Worm (Caenorhabditis elegans): ENCODE measurements around the gene K11D12.12.

ce11 chrV:5097035-5097434, 45.0 kb downstream of the K11D12.12 start, which contains the start of gene C04F5.2:
- no peak for TF ChIP-seq ztf-22 (GFP tag; optimal IDR thresholded peaks at IDR 0.05)
- no peak for TF ChIP-seq nhr-120 (GFP tag; IDR thresholded peaks at IDR 0.05)
- TF ChIP-seq lag-1 (GFP tag; IDR thresholded peaks at IDR 0.05): no peak
- TF ChIP-seq let-526 (GFP tag; IDR thresholded peaks at IDR 0.05): no peak
- TF ChIP-seq F49E8.2 (tag; optimal IDR thresholded peaks at IDR 0.05; ENCODE audit: insufficient read depth): no peak
- TF ChIP-seq repo-1 (tag; optimal IDR thresholded peaks at IDR 0.05): no peak
- TF ChIP-seq efl-1 (GFP tag; optimal IDR thresholded peaks at IDR 0.05): no peak
- no peak for TF ChIP-seq snpc-1.1 (tag; optimal IDR thresholded peaks at IDR 0.05; ENCODE audit: insufficient read depth)
- TF ChIP-seq C17E4.6 (GFP tag; IDR thresholded peaks at IDR 0.05): no peak
- no peak for TF ChIP-seq unc-62 (GFP tag; optimal IDR thresholded peaks at IDR 0.05)
- no peak for TF ChIP-seq F52B5.7 (tag; optimal IDR thresholded peaks at IDR 0.05)
- no peak for TF ChIP-seq madf-8 (GFP tag; conservative IDR thresholded peaks at IDR 0.05)
- no peak for TF ChIP-seq ztf-26 (tag; optimal IDR thresholded peaks at IDR 0.05)

Measured in whole organism, young adult.